Fruit fly (Drosophila melanogaster) whole organism, adult: ENCODE data around the gene LPCAT.

ENCODE experiments used
- CG11617 ChIP-seq: fragments of 200-800 bp; sonication (Bioruptor generic); optimal IDR thresholded peaks from 2 replicates; lab custom pipeline; 2017; ENCODE audit warnings: mild to moderate bottlenecking, missing biosample characterization, missing genetic modification reagents, missing genetic modification characterization
- CG12768 ChIP-seq: fragments of 200-800 bp; sonication (Bioruptor generic); optimal IDR thresholded peaks from 2 replicates; lab custom pipeline; 2017; ENCODE audit warnings: missing biosample characterization, missing genetic modification characterization, mild to moderate bottlenecking, moderate library complexity, missing genetic modification reagents
- CG33017 ChIP-seq: fragments of 200-800 bp; sonication (Bioruptor generic); optimal IDR thresholded peaks from 2 replicates; lab custom pipeline; 2018; ENCODE audit warnings: missing biosample characterization, mild to moderate bottlenecking, missing genetic modification characterization, moderate library complexity
- CG7045 ChIP-seq: fragments of 200-800 bp; sonication (Bioruptor generic); optimal IDR thresholded peaks from 2 replicates; lab custom pipeline; 2017; ENCODE audit warnings: missing biosample characterization, mild to moderate bottlenecking, missing genetic modification characterization
- Clk ChIP-seq: fragments of 200-800 bp; sonication (Bioruptor generic); optimal IDR thresholded peaks from 2 replicates; lab custom pipeline; 2017; ENCODE audit warnings: missing biosample characterization, missing genetic modification characterization
- Crg-1 ChIP-seq: fragments of 200-800 bp; sonication (Bioruptor generic); optimal IDR thresholded peaks from 2 replicates; lab custom pipeline; 2016; ENCODE audit warnings: missing biosample characterization, missing genetic modification characterization
- Hr96 ChIP-seq: fragments of 200-800 bp; sonication (Bioruptor generic); optimal IDR thresholded peaks from 2 replicates; lab custom pipeline; 2016; ENCODE audit warnings: missing biosample characterization, missing genetic modification characterization
- bab1 ChIP-seq: fragments of 200-800 bp; sonication (Bioruptor generic); optimal IDR thresholded peaks from 3 replicates; lab custom pipeline; 2019; ENCODE audit warnings: missing biosample characterization, mild to moderate bottlenecking, missing genetic modification characterization, moderate library complexity
- cic ChIP-seq: fragments of 200-800 bp; sonication (Bioruptor generic); optimal IDR thresholded peaks from 2 replicates; lab custom pipeline; 2017; ENCODE audit warnings: missing biosample characterization, mild to moderate bottlenecking, missing genetic modification characterization, moderate library complexity
- kay ChIP-seq: fragments of 200-800 bp; sonication (Bioruptor generic); peaks from one replicate; lab custom pipeline; 2016; ENCODE audit warnings: missing biosample characterization, missing genetic modification characterization, borderline replicate concordance
- ovo ChIP-seq: fragments of 200-800 bp; sonication (Bioruptor generic); optimal IDR thresholded peaks from 2 replicates; lab custom pipeline; 2016; ENCODE audit warnings: missing biosample characterization, missing genetic modification characterization
- pad ChIP-seq: fragments of 200-800 bp; sonication (Bioruptor generic); optimal IDR thresholded peaks from 3 replicates; lab custom pipeline; 2017; ENCODE audit warnings: missing biosample characterization, missing genetic modification characterization, mild to moderate bottlenecking, moderate library complexity, missing genetic modification reagents
- tj ChIP-seq: fragments of 200-800 bp; sonication (Bioruptor generic); optimal IDR thresholded peaks from 3 replicates; lab custom pipeline; 2017; ENCODE audit warnings: missing biosample characterization, mild to moderate bottlenecking, missing genetic modification characterization, moderate library complexity
- toe ChIP-seq: fragments of 200-800 bp; sonication (Bioruptor generic); optimal IDR thresholded peaks from 2 replicates; lab custom pipeline; 2016; ENCODE audit warnings: missing biosample characterization, missing genetic modification characterization

- no peak for TF ChIP-seq CG7045 (GFP tag; lab: Kevin White, UChicago)
- TF ChIP-seq cic (GFP tag; lab: Kevin White, UChicago) = no peak
- TF ChIP-seq kay (GFP tag; lab: Kevin White, UChicago) = no peak
- TF ChIP-seq Hr96 = no peak
- no peak for TF ChIP-seq CG11617 (GFP tag; lab: Kevin White, UChicago)
- TF ChIP-seq toe (GFP tag; lab: Kevin White, UChicago) = no peak
- TF ChIP-seq pad (GFP tag; lab: Kevin White, UChicago) = no peak
- TF ChIP-seq bab1 (GFP tag; lab: Kevin White, UChicago) = no peak
- no peak for TF ChIP-seq CG33017 (tag; lab: Kevin White, UChicago)
- no peak for TF ChIP-seq ovo (GFP tag; lab: Kevin White, UChicago)
- no peak for TF ChIP-seq CG12768 (GFP tag; lab: Kevin White, UChicago)
- no peak for TF ChIP-seq tj (GFP tag; lab: Kevin White, UChicago)
- no peak for TF ChIP-seq Clk
- TF ChIP-seq Crg-1 (GFP tag; lab: Kevin White, UChicago) = no peak
These were observed 46.3 kb downstream of the LPCAT start, which contains the start of gene CG34026 for dm6 chrX:9533518-9533917.
